1 fruit fly cellular context compared by ENCODE assay signal in genomic region chr3L:17433555-17433954, dm6.
A peak's percentile ranks its signal among the peaks of the same experiment; 100 is the strongest.
TF ChIP-seq lines count a peak whose summit lies in the region.

Coq4 (minus strand) TSS chr3L:17433621.
CG32176 (plus strand) TSS chr3L:17433868.

TF ChIP-seq in whole organism, embryonic, 481 proteins besides CTCF, POLR2A, EP300 and RAD21 (continued from another document):
- TF ChIP-seq CG5953 (GFP tag; IDR thresholded peaks at IDR 0.05; lab: Robert Waterston, UW) (peak; percentile 96), Tbp (GFP tag; optimal IDR thresholded peaks at IDR 0.05; lab: Kevin White, UChicago) (no peak), CG17359 (tag; optimal IDR thresholded peaks at IDR 0.05; lab: Kevin White, UChicago) (peak; percentile 98), cg (GFP tag; optimal IDR thresholded peaks at IDR 0.05; lab: Kevin White, UChicago) (no peak), pnt (GFP tag; optimal IDR thresholded peaks at IDR 0.05; lab: Kevin White, UChicago) (peak; percentile 98), Rfx (GFP tag; IDR thresholded peaks at IDR 0.05; lab: Robert Waterston, UW) (peak; percentile 99), sisA (GFP tag; IDR thresholded peaks at IDR 0.05; lab: Robert Waterston, UW) (peak; percentile 99), oc (tag; optimal IDR thresholded peaks at IDR 0.05; lab: Kevin White, UChicago) (peak; percentile 98), CG30020 (tag; optimal IDR thresholded peaks at IDR 0.05; lab: Kevin White, UChicago) (peak; percentile 86), Sry-β (GFP tag; optimal IDR thresholded peaks at IDR 0.05; lab: Kevin White, UChicago) (peak; percentile 65), CG9609 (GFP tag; optimal IDR thresholded peaks at IDR 0.05; lab: Kevin White, UChicago) (peak; percentile 98), Pdp1 (GFP tag; optimal IDR thresholded peaks at IDR 0.05; lab: Kevin White, UChicago) (peak; percentile 96 to 99), abd-A (tag; optimal IDR thresholded peaks at IDR 0.05; lab: Kevin White, UChicago) (peak; percentile 78), slp2 (GFP tag; optimal IDR thresholded peaks at IDR 0.05; lab: Kevin White, UChicago) (peak; percentile 98), CG2875 (GFP tag; optimal IDR thresholded peaks at IDR 0.05; lab: Kevin White, UChicago) (peak; percentile 93), Hey (tag; optimal IDR thresholded peaks at IDR 0.05; lab: Kevin White, UChicago) (peak; percentile 81), pan (optimal IDR thresholded peaks at IDR 0.05; lab: Kevin White, UChicago) (no peak), pan (GFP tag; optimal IDR thresholded peaks at IDR 0.05 in 1 of 2, IDR thresholded peaks at IDR 0.05 in 1 of 2) (peak in 1 of 2 experiments; percentile 99), dysf (GFP tag; IDR thresholded peaks at IDR 0.05; lab: Robert Waterston, UW) (peak; percentile 98), dm (GFP tag; optimal IDR thresholded peaks at IDR 0.05; lab: Kevin White, UChicago) (peak; percentile 96), pfk (GFP tag; optimal IDR thresholded peaks at IDR 0.05; lab: Kevin White, UChicago) (peak; percentile 49), kay (GFP tag; optimal IDR thresholded peaks at IDR 0.05; lab: Kevin White, UChicago) (peak; percentile 96), CG1792 (GFP tag; optimal IDR thresholded peaks at IDR 0.05; lab: Kevin White, UChicago) (peak; percentile 96), CG2120 (GFP tag; optimal IDR thresholded peaks at IDR 0.05; lab: Kevin White, UChicago) (peak; percentile 99), sug (tag; optimal IDR thresholded peaks at IDR 0.05; lab: Kevin White, UChicago) (peak; percentile 96), hbn (GFP tag; IDR thresholded peaks at IDR 0.05; lab: Robert Waterston, UW; ENCODE audit: partially characterized antibody) (0 out of 2 replicates have a peak, but pooled peaks have one; percentile 39), ewg (GFP tag; optimal IDR thresholded peaks at IDR 0.05; lab: Kevin White, UChicago) (peak; percentile 94), CG10366 (GFP tag; IDR thresholded peaks at IDR 0.05; lab: Robert Waterston, UW) (peak; percentile 98), CG17361 (GFP tag; IDR thresholded peaks at IDR 0.05; lab: Robert Waterston, UW) (peak; percentile 97), fu2 (GFP tag; optimal IDR thresholded peaks at IDR 0.05; lab: Kevin White, UChicago) (peak; percentile 97), fd3F (GFP tag; optimal IDR thresholded peaks at IDR 0.05; lab: Kevin White, UChicago) (peak; percentile 97), CG1603 (tag; optimal IDR thresholded peaks at IDR 0.05; lab: Kevin White, UChicago) (peak; percentile 98), CG18476 (GFP tag; optimal IDR thresholded peaks at IDR 0.05; lab: Kevin White, UChicago) (peak; percentile 97), CG7372 (GFP tag; IDR thresholded peaks at IDR 0.05; lab: Robert Waterston, UW) (peak; percentile 96), zf30C (GFP tag; optimal IDR thresholded peaks at IDR 0.05; lab: Kevin White, UChicago) (peak; percentile 16), CG1233 (GFP tag; optimal IDR thresholded peaks at IDR 0.05; lab: Kevin White, UChicago) (peak; percentile 97), gt (GFP tag; IDR thresholded peaks at IDR 0.05; lab: Robert Waterston, UW) (peak; percentile 95), CG18011 (GFP tag; optimal IDR thresholded peaks at IDR 0.05; lab: Kevin White, UChicago) (peak; percentile 90), Spps (tag; optimal IDR thresholded peaks at IDR 0.05; lab: Kevin White, UChicago) (peak; percentile 93)
